Worm (Caenorhabditis elegans) whole organism, early embryonic: ENCODE data around the gene unk-1.

Source experiments
- B0310.2 ChIP-seq: sonication (generic microtip); optimal IDR thresholded peaks from 2 replicates; lab custom pipeline; 2016; ENCODE audit warnings: mild to moderate bottlenecking, missing genetic modification characterization, missing compliant biosample characterization
- F13C5.2 ChIP-seq: sonication (generic microtip); optimal IDR thresholded peaks from 2 replicates; lab custom pipeline; 2017; ENCODE audit warnings: mild to moderate bottlenecking, missing genetic modification characterization, inconsistent platforms, missing compliant biosample characterization
- aly-1 ChIP-seq: sonication (generic microtip); optimal IDR thresholded peaks from 2 replicates; lab custom pipeline; 2016; ENCODE audit warnings: missing genetic modification characterization, missing compliant biosample characterization
- ama-1 ChIP-seq: fragments of 150-350 bp; optimal IDR thresholded peaks from 2 replicates; lab custom pipeline; 2014
- ceh-13 ChIP-seq: fragments of 200-800 bp; sonication (Bioruptor generic); optimal IDR thresholded peaks from 2 replicates; lab custom pipeline; 2018; ENCODE audit warnings: mild to moderate bottlenecking, missing genetic modification characterization, missing compliant biosample characterization
- ceh-36 ChIP-seq: sonication (generic microtip); optimal IDR thresholded peaks from 2 replicates; lab custom pipeline; 2016; ENCODE audit warnings: missing genetic modification characterization, inconsistent platforms, missing compliant biosample characterization
- ets-7 ChIP-seq: sonication (generic microtip); optimal IDR thresholded peaks from 2 replicates; lab custom pipeline; 2016; ENCODE audit warnings: missing genotype, missing genetic modification characterization, missing compliant biosample characterization
- flt-1 ChIP-seq: fragments of 200-800 bp; sonication (Bioruptor generic); IDR thresholded peaks from 2 replicates; pipeline ENCODE4 v1.3.6; 2022; ENCODE audit warnings: missing genetic modification characterization, missing compliant biosample characterization
- hmbx-1 ChIP-seq: sonication (generic microtip); optimal IDR thresholded peaks from 2 replicates; lab custom pipeline; 2016; ENCODE audit warnings: mild to moderate bottlenecking, missing genetic modification characterization, missing compliant biosample characterization
- hmg-4 ChIP-seq: fragments of 200-800 bp; sonication (Bioruptor generic); optimal IDR thresholded peaks from 2 replicates; lab custom pipeline; 2018; ENCODE audit warnings: mild to moderate bottlenecking, missing genetic modification characterization, missing compliant biosample characterization
- hnd-1 ChIP-seq: sonication (generic microtip); optimal IDR thresholded peaks from 2 replicates; lab custom pipeline; 2016; ENCODE audit warnings: missing genetic modification characterization, missing compliant biosample characterization
- pes-1 ChIP-seq: fragments of 200-800 bp; sonication (Bioruptor generic); IDR thresholded peaks from 2 replicates; pipeline ENCODE4 v1.3.6; 2022; ENCODE audit warnings: missing genetic modification reagents, missing genetic modification characterization, missing compliant biosample characterization
- scrt-1 ChIP-seq: fragments of 200-800 bp; sonication (Bioruptor generic); IDR thresholded peaks from 2 replicates; pipeline ENCODE4 v1.3.6; 2022; ENCODE audit warnings: missing genetic modification characterization, missing compliant biosample characterization
- sea-1 ChIP-seq: fragments of 200-800 bp; sonication (Bioruptor generic); conservative IDR thresholded peaks from 2 replicates; pipeline ENCODE4 v1.3.6; 2022; ENCODE audit warnings: missing genetic modification characterization, missing compliant biosample characterization
- tbx-11 ChIP-seq: fragments of 200-800 bp; sonication (Bioruptor generic); IDR thresholded peaks from 2 replicates; pipeline ENCODE4 v1.3.6; 2022; ENCODE audit warnings: missing genetic modification characterization, missing compliant biosample characterization
- tbx-37 ChIP-seq: fragments of 200-800 bp; sonication (Bioruptor generic); conservative IDR thresholded peaks from 2 replicates; pipeline ENCODE4 v1.3.6; 2022; ENCODE audit warnings: missing genetic modification reagents, missing genetic modification characterization, missing compliant biosample characterization
- tra-4 ChIP-seq: sonication (generic microtip); optimal IDR thresholded peaks from 2 replicates; lab custom pipeline; 2017; ENCODE audit warnings: missing genetic modification characterization, missing compliant biosample characterization

Gene unk-1

DNA sequence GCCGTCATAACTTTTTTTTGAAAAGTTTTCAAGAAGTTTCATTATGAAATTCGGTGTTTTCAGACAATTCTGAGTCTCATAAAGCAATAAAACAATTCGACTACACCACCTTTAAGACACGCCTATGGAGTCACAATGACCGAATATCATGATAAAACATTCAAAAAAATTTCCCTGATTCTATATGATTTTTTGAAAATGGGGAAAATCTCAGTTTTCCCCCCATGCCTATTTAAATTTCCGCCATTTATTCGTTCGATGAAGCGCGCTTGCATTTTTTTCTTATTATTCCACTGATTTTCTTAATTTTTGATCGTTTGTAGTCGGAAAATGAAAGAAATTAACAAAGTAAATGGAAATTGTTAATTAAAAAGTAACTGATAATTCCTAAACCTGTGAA is 12.7 kb downstream of the unk-1 start:
- no peak for TF ChIP-seq tbx-11 (GFP tag; lab: Robert Waterston, UW)
- no peak for TF ChIP-seq tbx-37 (GFP tag; lab: Robert Waterston, UW)
- no peak for TF ChIP-seq ets-7 (tag; lab: Kevin White, UChicago)
- TF ChIP-seq hmg-4 (GFP tag; lab: Kevin White, UChicago) = no peak

DNA sequence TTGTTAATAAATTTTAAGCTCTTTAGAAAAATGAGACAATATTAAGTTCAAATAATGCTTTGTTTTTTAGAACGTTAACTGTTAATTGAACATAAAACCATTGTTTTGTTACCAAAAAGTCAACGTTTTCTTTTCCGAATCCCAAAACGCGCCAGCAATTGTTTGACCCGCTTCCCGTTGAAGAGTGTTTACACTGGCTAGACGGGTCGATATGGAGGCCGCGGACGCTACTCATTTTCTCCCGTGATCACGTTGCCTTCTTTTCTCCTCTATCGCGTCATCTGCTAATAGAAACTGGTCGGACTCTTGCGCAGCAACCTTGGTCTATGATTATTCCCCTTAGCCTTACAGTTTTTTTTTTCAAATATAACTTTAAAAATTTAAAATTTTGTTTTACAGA is 14.3 kb downstream of the unk-1 start, which contains the start of gene C34D10.1:
C34D10.1 (plus strand) TSS at position 400 of the 400 bp plus-strand sequence.
- TF ChIP-seq tra-4 (tag; lab: Kevin White, UChicago) = no peak
- no peak for TF ChIP-seq tbx-11 (GFP tag; lab: Robert Waterston, UW)
- TF ChIP-seq flt-1 (GFP tag; lab: Robert Waterston, UW) = no peak
- TF ChIP-seq F13C5.2 (tag; lab: Kevin White, UChicago) = peak; percentile 61
- no peak for TF ChIP-seq aly-1 (tag; lab: Kevin White, UChicago)
- TF ChIP-seq scrt-1 (GFP tag; lab: Robert Waterston, UW) = no peak
- TF ChIP-seq hmg-4 (GFP tag; lab: Kevin White, UChicago) = peak; percentile 28

ce11 chrX:8030032-8030431 is 15.2 kb downstream of the unk-1 start:
- TF ChIP-seq ceh-13 (no peak), sea-1 (GFP tag; lab: Robert Waterston, UW) (no peak), ama-1 (lab: Kevin White, UChicago) (no peak), hmbx-1 (tag; lab: Kevin White, UChicago) (no peak), tbx-37 (GFP tag; lab: Robert Waterston, UW) (no peak), scrt-1 (GFP tag; lab: Robert Waterston, UW) (no peak), tra-4 (tag; lab: Kevin White, UChicago) (no peak), hmg-4 (GFP tag; lab: Kevin White, UChicago) (no peak), pes-1 (no peak), tbx-11 (GFP tag; lab: Robert Waterston, UW) (no peak), flt-1 (GFP tag; lab: Robert Waterston, UW) (no peak), aly-1 (tag; lab: Kevin White, UChicago) (no peak), B0310.2 (no peak), hnd-1 (tag; lab: Kevin White, UChicago) (no peak), F13C5.2 (tag; lab: Kevin White, UChicago) (no peak), ets-7 (tag; lab: Kevin White, UChicago) (no peak), ceh-36 (no peak)

DNA sequence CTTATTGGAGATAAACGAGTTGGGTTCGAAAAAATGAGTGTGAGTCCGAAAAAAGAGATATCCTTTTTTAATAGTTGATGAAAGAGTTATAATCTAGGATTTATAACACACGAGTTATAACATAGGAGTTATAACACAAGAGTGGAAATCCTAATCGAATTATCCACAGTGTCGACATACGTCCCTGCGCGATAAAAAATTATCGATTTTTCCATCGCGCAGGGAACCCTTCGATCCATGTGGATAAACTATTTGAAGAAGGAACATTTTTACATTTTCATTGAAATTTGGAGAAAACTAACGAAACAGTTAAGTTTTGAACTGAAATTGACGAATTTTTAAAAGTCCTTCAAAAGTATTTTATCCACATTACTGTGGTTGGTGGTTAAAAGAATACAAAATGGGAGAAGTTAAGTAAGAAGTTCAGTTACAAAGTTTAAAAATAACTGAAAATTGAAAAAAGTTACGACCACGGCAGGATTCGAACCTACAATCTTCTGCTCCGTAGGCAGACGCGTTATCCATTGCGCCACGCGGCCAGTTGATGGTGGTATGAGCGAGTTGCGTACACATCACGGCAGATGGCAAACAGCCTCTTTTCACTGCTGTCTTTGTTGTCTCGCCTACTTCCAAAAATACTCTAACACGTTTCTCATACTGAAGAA is 21.6 kb downstream of the unk-1 start:
- peak; percentile 67 for TF ChIP-seq tbx-11 (GFP tag; lab: Robert Waterston, UW)
- TF ChIP-seq F13C5.2 (tag; lab: Kevin White, UChicago) = peak; percentile 81
- TF ChIP-seq ceh-36 = peak; percentile 52
- no peak for TF ChIP-seq ets-7 (tag; lab: Kevin White, UChicago)
- peak; percentile 84 for TF ChIP-seq aly-1 (tag; lab: Kevin White, UChicago)
- TF ChIP-seq ceh-13 = peak; percentile 48
- peak; percentile 78 for TF ChIP-seq hmg-4 (GFP tag; lab: Kevin White, UChicago)
- peak; percentile 82 for TF ChIP-seq pes-1
- no peak for TF ChIP-seq hmbx-1 (tag; lab: Kevin White, UChicago)
- TF ChIP-seq flt-1 (GFP tag; lab: Robert Waterston, UW) = peak; percentile 79
- no peak for TF ChIP-seq tra-4 (tag; lab: Kevin White, UChicago)
- TF ChIP-seq tbx-37 (GFP tag; lab: Robert Waterston, UW) = no peak
- peak; percentile 54; the same call in 1 of the 2 replicates for TF ChIP-seq scrt-1 (GFP tag; lab: Robert Waterston, UW)
- peak; percentile 40 for TF ChIP-seq B0310.2
- TF ChIP-seq hnd-1 (tag; lab: Kevin White, UChicago) = peak; percentile 22
- peak; percentile 73 for TF ChIP-seq sea-1 (GFP tag; lab: Robert Waterston, UW)
- no peak for TF ChIP-seq ama-1 (lab: Kevin White, UChicago)

- no peak for TF ChIP-seq flt-1 (GFP tag; lab: Robert Waterston, UW)
- no peak for TF ChIP-seq hmg-4 (GFP tag; lab: Kevin White, UChicago)
- TF ChIP-seq ets-7 (tag; lab: Kevin White, UChicago) = no peak
- no peak for TF ChIP-seq hnd-1 (tag; lab: Kevin White, UChicago)
- no peak for TF ChIP-seq B0310.2
- TF ChIP-seq sea-1 (GFP tag; lab: Robert Waterston, UW) = no peak
- TF ChIP-seq F13C5.2 (tag; lab: Kevin White, UChicago) = no peak
- TF ChIP-seq pes-1 = no peak
- TF ChIP-seq hmbx-1 (tag; lab: Kevin White, UChicago) = no peak
- TF ChIP-seq ceh-13 = no peak
- no peak for TF ChIP-seq tbx-11 (GFP tag; lab: Robert Waterston, UW)
- no peak for TF ChIP-seq ceh-36
- no peak for TF ChIP-seq ama-1 (lab: Kevin White, UChicago)
- TF ChIP-seq scrt-1 (GFP tag; lab: Robert Waterston, UW) = no peak
- TF ChIP-seq tra-4 (tag; lab: Kevin White, UChicago) = no peak
- TF ChIP-seq tbx-37 (GFP tag; lab: Robert Waterston, UW) = no peak
Measured at ce11 chrX:8037365-8037764, 22.6 kb downstream of the unk-1 start.

- TF ChIP-seq ama-1 (lab: Kevin White, UChicago) = no peak
- no peak for TF ChIP-seq sea-1 (GFP tag; lab: Robert Waterston, UW)
- TF ChIP-seq tbx-37 (GFP tag; lab: Robert Waterston, UW) = no peak
- no peak for TF ChIP-seq ceh-13
- TF ChIP-seq flt-1 (GFP tag; lab: Robert Waterston, UW) = no peak
- TF ChIP-seq ceh-36 = no peak
- TF ChIP-seq scrt-1 (GFP tag; lab: Robert Waterston, UW) = no peak
- TF ChIP-seq hmg-4 (GFP tag; lab: Kevin White, UChicago) = no peak
Measured at ce11 chrX:8040967-8041366, 26.2 kb downstream of the unk-1 start, which contains the start of gene xol-1. TSS of gene xol-1 (plus strand) at chrX:8041313.

DNA sequence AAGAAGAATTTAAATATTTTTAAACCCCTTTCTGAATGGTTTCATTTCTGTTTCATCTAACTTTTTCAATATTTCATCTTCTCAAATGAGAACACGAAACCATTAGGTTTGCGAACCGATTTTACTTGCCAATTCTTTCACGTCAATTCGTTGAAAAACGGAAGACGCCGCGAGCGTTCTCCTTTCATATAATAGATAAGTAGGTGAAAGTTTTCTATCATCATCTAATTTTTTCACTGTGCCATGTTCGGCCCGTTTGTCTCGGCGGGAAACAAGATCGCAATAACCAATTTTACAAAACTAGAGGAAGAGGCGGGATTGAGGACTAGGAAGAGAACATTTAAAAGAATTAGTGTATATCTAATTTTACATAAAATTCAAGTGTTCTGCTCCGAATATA is 30.4 kb downstream of the unk-1 start, which contains the start of gene C18A11.4:
C18A11.4 (plus strand) TSS at position 367 of the 400 bp plus-strand sequence.
- TF ChIP-seq sea-1 (GFP tag; lab: Robert Waterston, UW) (no peak), pes-1 (no peak), hmbx-1 (tag; lab: Kevin White, UChicago) (no peak), F13C5.2 (tag; lab: Kevin White, UChicago) (no peak), aly-1 (tag; lab: Kevin White, UChicago) (no peak), ceh-13 (no peak)
